Fruit fly (Drosophila melanogaster): ENCODE data around the gene CG14294.

The CG14294 gene

DNA sequence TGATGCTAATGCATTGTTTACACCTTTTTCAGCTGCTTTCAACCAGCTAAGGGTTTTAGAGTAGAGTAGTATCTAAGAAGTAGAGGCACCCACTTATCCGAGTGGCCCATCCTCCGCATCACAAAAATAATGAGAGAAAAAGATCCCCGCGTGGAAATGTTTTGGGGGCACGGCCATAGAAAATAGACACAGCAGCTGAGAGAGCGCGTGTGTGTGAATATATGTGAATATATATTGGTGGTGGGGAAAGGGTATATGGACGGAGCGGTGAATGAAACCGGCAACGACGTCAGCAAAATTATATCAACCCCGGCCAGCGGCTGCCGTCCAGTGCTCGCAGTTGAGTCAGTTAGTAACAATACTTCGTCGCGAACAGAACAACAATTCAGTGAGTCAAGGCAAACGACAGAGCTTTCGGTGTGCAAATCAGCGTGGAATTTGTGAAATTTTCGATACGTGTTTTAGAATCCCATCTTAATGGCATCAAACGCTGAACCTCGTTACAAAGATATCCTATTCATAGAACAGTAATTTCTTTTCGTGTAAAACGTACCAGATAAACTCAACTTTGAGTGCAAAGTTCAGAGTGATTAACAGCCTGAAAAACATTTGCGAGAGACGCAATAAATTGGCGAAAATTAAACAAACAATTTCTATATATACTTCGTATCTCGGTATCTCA lies 12.7 kb upstream of the CG14294 start, which contains the start of gene Xrp1 (continued):
- TF ChIP-seq zfh1 (GFP tag; IDR thresholded peaks at IDR 0.05) (0 out of 3 replicates have a peak, but pooled peaks have one; percentile 11), CG31388 (GFP tag; optimal IDR thresholded peaks at IDR 0.05) (no peak), slbo (GFP tag; IDR thresholded peaks at IDR 0.05) (peak; percentile 52), ftz-f1 (GFP tag; optimal IDR thresholded peaks at IDR 0.05) (no peak), Dp (GFP tag; optimal IDR thresholded peaks at IDR 0.05) (no peak), mam (GFP tag; optimal IDR thresholded peaks at IDR 0.05) (peak; percentile 46), CG11093 (GFP tag; IDR thresholded peaks at IDR 0.05) (no peak), Fer1 (GFP tag; optimal IDR thresholded peaks at IDR 0.05) (no peak), CG8089 (GFP tag; optimal IDR thresholded peaks at IDR 0.05) (no peak), CG31224 (GFP tag; IDR thresholded peaks at IDR 0.05) (0 out of 2 replicates have a peak, but pooled peaks have one; percentile 10), CG3847 (GFP tag; IDR thresholded peaks at IDR 0.05) (peak; percentile 23; the same call in 1 of the 2 replicates), psq (GFP tag; optimal IDR thresholded peaks at IDR 0.05) (no peak), ro (GFP tag; IDR thresholded peaks at IDR 0.05) (no peak), CG32772 (GFP tag; IDR thresholded peaks at IDR 0.05) (peak; percentile 33; the same call in 1 of the 2 replicates), gt (GFP tag; IDR thresholded peaks at IDR 0.05) (no peak), Bdp1 (GFP tag; optimal IDR thresholded peaks at IDR 0.05) (no peak), CG11504 (tag; optimal IDR thresholded peaks at IDR 0.05) (peak; percentile 93), CG15269 (tag; optimal IDR thresholded peaks at IDR 0.05) (no peak), Med (GFP tag) (peak; percentile 4), B-H2 (GFP tag; optimal IDR thresholded peaks at IDR 0.05) (peak; percentile 10), CG10543 (GFP tag; optimal IDR thresholded peaks at IDR 0.05) (peak; percentile 32), tgo (GFP tag; IDR thresholded peaks at IDR 0.05) (no peak), dpn (GFP tag; optimal IDR thresholded peaks at IDR 0.05) (peak in 1 of 2 experiments; percentile 23), cwo (GFP tag; optimal IDR thresholded peaks at IDR 0.05) (peak; percentile 41), Trl (optimal IDR thresholded peaks at IDR 0.05) (peak in 1 of 2 experiments; percentile 20), Trl (GFP tag; optimal IDR thresholded peaks at IDR 0.05) (no peak), MTF-1 (GFP tag; optimal IDR thresholded peaks at IDR 0.05; ENCODE audit: borderline replicate concordance) (no peak), CG15073 (GFP tag; optimal IDR thresholded peaks at IDR 0.05) (no peak), CG7839 (tag; optimal IDR thresholded peaks at IDR 0.05) (no peak)

DNA sequence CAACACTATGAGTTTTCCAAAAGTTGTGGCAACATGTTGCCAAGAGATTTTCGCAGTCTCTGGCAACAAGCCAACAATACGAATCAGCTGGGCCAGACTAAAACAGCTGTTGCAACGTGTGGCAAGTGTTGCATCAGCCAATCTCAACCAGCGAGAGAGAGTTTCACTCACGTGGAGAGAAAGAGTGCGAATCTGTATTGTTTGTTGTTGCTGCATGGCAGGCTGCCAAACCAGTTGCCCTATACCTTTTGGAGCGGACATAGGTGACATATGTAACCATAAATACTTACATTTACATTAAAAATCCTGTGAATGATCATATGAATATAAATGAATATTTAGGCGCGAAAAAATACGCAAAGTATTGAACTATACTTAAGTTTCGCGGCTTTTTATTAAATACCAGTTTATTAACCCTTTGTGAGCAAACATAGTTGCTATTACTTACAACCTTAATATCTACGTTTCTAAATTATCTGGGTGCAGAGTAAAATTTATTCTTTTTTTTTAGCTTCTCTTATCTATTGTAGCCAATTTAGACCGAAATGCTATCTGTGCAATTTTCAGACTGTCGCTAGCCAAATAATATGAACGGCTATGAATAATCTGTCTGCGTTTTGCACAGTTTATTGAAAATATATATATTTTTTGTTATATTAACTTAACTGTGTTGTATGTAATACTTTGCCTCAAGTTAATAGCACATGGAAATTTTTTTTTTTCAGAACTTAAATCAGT lies 12.0 kb upstream of the CG14294 start:
- TF ChIP-seq CG18262 (tag; optimal IDR thresholded peaks at IDR 0.05) (peak; percentile 41), CoRest (tag; optimal IDR thresholded peaks at IDR 0.05) (peak; percentile 17), Lpt (GFP tag; optimal IDR thresholded peaks at IDR 0.05) (no peak), CG6272 (GFP tag; IDR thresholded peaks at IDR 0.05) (no peak), crp (GFP tag; optimal IDR thresholded peaks at IDR 0.05) (peak in 1 of 2 experiments; percentile 77), Meics (GFP tag; optimal IDR thresholded peaks at IDR 0.05) (no peak), CG6683 (GFP tag; optimal IDR thresholded peaks at IDR 0.05) (no peak), Blimp-1 (GFP tag; optimal IDR thresholded peaks at IDR 0.05) (no peak), z (GFP tag; IDR thresholded peaks at IDR 0.05) (peak; percentile 81), sim (GFP tag; IDR thresholded peaks at IDR 0.05) (no peak), crc (GFP tag; optimal IDR thresholded peaks at IDR 0.05) (no peak), CG2199 (GFP tag; IDR thresholded peaks at IDR 0.05) (no peak), peb (GFP tag; IDR thresholded peaks at IDR 0.05) (no peak), CG8388 (GFP tag; optimal IDR thresholded peaks at IDR 0.05) (no peak), zen (tag; optimal IDR thresholded peaks at IDR 0.05) (peak; percentile 3), stwl (tag; optimal IDR thresholded peaks at IDR 0.05) (no peak), NK7.1 (GFP tag; optimal IDR thresholded peaks at IDR 0.05) (peak; percentile 7), CG9609 (GFP tag; optimal IDR thresholded peaks at IDR 0.05) (no peak), YL-1 (GFP tag; optimal IDR thresholded peaks at IDR 0.05) (no peak), CG10274 (GFP tag; optimal IDR thresholded peaks at IDR 0.05) (peak; percentile 94), so (GFP tag; IDR thresholded peaks at IDR 0.05) (0 out of 3 replicates have a peak, but pooled peaks have one; percentile 18)

Data from whole organism, embryonic.